Fruit fly (Drosophila melanogaster): ENCODE data around the gene Tom.

- TF ChIP-seq Hr4 (GFP tag; optimal IDR thresholded peaks at IDR 0.05) (no peak), OdsH (GFP tag; optimal IDR thresholded peaks at IDR 0.05) (no peak), esn (GFP tag; optimal IDR thresholded peaks at IDR 0.05) (no peak), Hr38 (GFP tag; optimal IDR thresholded peaks at IDR 0.05) (no peak), achi (GFP tag; optimal IDR thresholded peaks at IDR 0.05) (no peak)
These were observed at the start of gene Tom for dm6 chr3L:14969171-14969570.

Measured in whole organism, prepupa.